Worm (Caenorhabditis elegans) whole organism, L1 larva: Measurements from ENCODE around the gene elt-7.

Experiments used
- C04F5.9 ChIP-seq: sonication (generic microtip); optimal IDR thresholded peaks from 2 replicates; lab custom pipeline; 2016; ENCODE audit warnings: missing genetic modification characterization, missing compliant biosample characterization
- C16A3.4 ChIP-seq: fragments of 150-350 bp; optimal IDR thresholded peaks from 2 replicates; lab custom pipeline; 2014; ENCODE audit warnings: missing biosample characterization, missing genetic modification characterization
- Y116A8C.19 ChIP-seq: sonication (generic microtip); optimal IDR thresholded peaks from 2 replicates; lab custom pipeline; 2016; ENCODE audit warnings: missing compliant biosample characterization, missing genetic modification characterization, borderline replicate concordance
- aha-1 ChIP-seq: fragments of 150-350 bp; optimal IDR thresholded peaks from 2 replicates; lab custom pipeline; 2014; ENCODE audit warnings: missing biosample characterization, missing genetic modification characterization
- aly-2 ChIP-seq: fragments of 150-350 bp; optimal IDR thresholded peaks from 2 replicates; lab custom pipeline; 2014; ENCODE audit warnings: missing biosample characterization, missing genetic modification characterization
- ama-1 ChIP-seq: fragments of 150-350 bp; optimal IDR thresholded peaks from 2 replicates; lab custom pipeline; 2014
- blmp-1 ChIP-seq: fragments of 150-350 bp; optimal IDR thresholded peaks from 2 replicates; lab custom pipeline; 2014; ENCODE audit warnings: missing biosample characterization, missing genetic modification characterization
- ceh-8 ChIP-seq: fragments of 200-800 bp; sonication (Bioruptor generic); optimal IDR thresholded peaks from 2 replicates; lab custom pipeline; 2018; ENCODE audit warnings: mild to moderate bottlenecking, missing genetic modification characterization, moderate library complexity, missing compliant biosample characterization
- ceh-82 ChIP-seq, 3 experiments: fragments of 150-350 bp in 1 of 3; sonication (generic microtip) in 2 of 3; optimal IDR thresholded peaks; 2 replicates each; lab custom pipeline; 2014 to 2017; ENCODE audit warnings: missing biosample characterization in 3 of 3, missing genetic modification characterization in 3 of 3
- ceh-88 ChIP-seq: fragments of 200-800 bp; sonication (Bioruptor generic); IDR thresholded peaks from 2 replicates; pipeline ENCODE4 v1.3.6; 2022; ENCODE audit warnings: missing genetic modification characterization, missing compliant biosample characterization
- ceh-90 ChIP-seq: sonication (generic microtip); optimal IDR thresholded peaks from 2 replicates; lab custom pipeline; 2016; ENCODE audit warnings: missing genetic modification characterization, missing compliant biosample characterization
- ces-1 ChIP-seq: fragments of 150-350 bp; optimal IDR thresholded peaks from 2 replicates; lab custom pipeline; 2014; ENCODE audit warnings: missing biosample characterization, missing genetic modification reagents, missing genetic modification characterization
- dsc-1 ChIP-seq: sonication (generic microtip); optimal IDR thresholded peaks from 2 replicates; lab custom pipeline; 2016; ENCODE audit warnings: mild to moderate bottlenecking, missing genetic modification characterization, missing compliant biosample characterization
- elt-2 ChIP-seq: sonication (generic microtip); optimal IDR thresholded peaks from 2 replicates; lab custom pipeline; 2016; ENCODE audit warnings: missing genetic modification characterization, mild to moderate bottlenecking, inconsistent platforms, missing compliant biosample characterization, missing genetic modification reagents
- fkh-4 ChIP-seq: sonication (generic microtip); optimal IDR thresholded peaks from 2 replicates; lab custom pipeline; 2016; ENCODE audit warnings: missing compliant biosample characterization, missing genetic modification characterization, borderline replicate concordance
- fkh-8 ChIP-seq: sonication (generic microtip); optimal IDR thresholded peaks from 2 replicates; lab custom pipeline; 2016; ENCODE audit warnings: mild to moderate bottlenecking, missing genetic modification characterization, missing compliant biosample characterization
- hlh-17 ChIP-seq: fragments of 200-800 bp; sonication (Bioruptor generic); optimal IDR thresholded peaks from 2 replicates; lab custom pipeline; 2018; ENCODE audit warnings: missing genetic modification characterization, mild to moderate bottlenecking, missing compliant biosample characterization, moderate library complexity, borderline replicate concordance
- hlh-4 ChIP-seq: sonication (generic microtip); optimal IDR thresholded peaks from 2 replicates; lab custom pipeline; 2016; ENCODE audit warnings: mild to moderate bottlenecking, missing genetic modification characterization, missing compliant biosample characterization
- hpl-2 ChIP-seq: fragments of 150-350 bp; optimal IDR thresholded peaks from 2 replicates; lab custom pipeline; 2014; ENCODE audit warnings: missing biosample characterization, missing genetic modification reagents, missing genetic modification characterization
- irx-1 ChIP-seq: sonication (generic microtip); optimal IDR thresholded peaks from 2 replicates; lab custom pipeline; 2016; ENCODE audit warnings: missing genetic modification characterization, missing compliant biosample characterization
- isw-1 ChIP-seq: fragments of 200-800 bp; sonication (Bioruptor generic); IDR thresholded peaks from 2 replicates; pipeline ENCODE4 v1.3.6; 2022; ENCODE audit warnings: missing genetic modification characterization, missing compliant biosample characterization
- jun-1 ChIP-seq: fragments of 150-350 bp; optimal IDR thresholded peaks from 2 replicates; lab custom pipeline; 2014; ENCODE audit warnings: missing biosample characterization, missing genetic modification reagents, missing genetic modification characterization
- lin-14 ChIP-seq: fragments of 200-800 bp; sonication (Bioruptor generic); optimal IDR thresholded peaks from 2 replicates; lab custom pipeline; 2018; ENCODE audit warnings: mild to moderate bottlenecking, missing genetic modification characterization, moderate library complexity, missing compliant biosample characterization
- lin-15B ChIP-seq: fragments of 150-350 bp; sonication (generic microtip); optimal IDR thresholded peaks from 3 replicates; lab custom pipeline; 2014; ENCODE audit warnings: missing biosample characterization, missing genetic modification characterization
- lin-35 ChIP-seq, 2 experiments: fragments of 150-350 bp; optimal IDR thresholded peaks; 2 replicates each; lab custom pipeline; 2014; ENCODE audit warnings: missing biosample characterization in 2 of 2, missing genetic modification characterization in 2 of 2, missing genetic modification reagents in 2 of 2
- lin-39 ChIP-seq: fragments of 150-350 bp; optimal IDR thresholded peaks from 2 replicates; lab custom pipeline; 2014; ENCODE audit warnings: missing biosample characterization, missing genetic modification reagents, missing genetic modification characterization
- lsy-2 ChIP-seq, 2 experiments: fragments of 150-350 bp; optimal IDR thresholded peaks; 2 replicates each; lab custom pipeline; 2014; ENCODE audit warnings: missing biosample characterization in 2 of 2, missing genetic modification characterization in 2 of 2
- mab-9 ChIP-seq: fragments of 200-800 bp; sonication (Bioruptor generic); IDR thresholded peaks from 2 replicates; pipeline ENCODE4 v1.3.6; 2022; ENCODE audit warnings: missing genetic modification reagents, missing genetic modification characterization, missing compliant biosample characterization
- mef-2 ChIP-seq: fragments of 150-350 bp; optimal IDR thresholded peaks from 2 replicates; lab custom pipeline; 2014; ENCODE audit warnings: missing biosample characterization, missing genetic modification characterization
- mep-1 ChIP-seq: fragments of 150-350 bp; optimal IDR thresholded peaks from 2 replicates; lab custom pipeline; 2014; ENCODE audit warnings: missing biosample characterization, missing genetic modification characterization
- nhr-11 ChIP-seq: fragments of 150-350 bp; optimal IDR thresholded peaks from 2 replicates; lab custom pipeline; 2014; ENCODE audit warnings: missing biosample characterization, missing genetic modification characterization
- nhr-12 ChIP-seq: sonication (generic microtip); optimal IDR thresholded peaks from 2 replicates; lab custom pipeline; 2017; ENCODE audit warnings: missing biosample characterization, missing genetic modification characterization
- nhr-19 ChIP-seq: fragments of 200-800 bp; sonication (Bioruptor generic); conservative IDR thresholded peaks from 2 replicates; pipeline ENCODE4 v1.3.6; 2022; ENCODE audit warnings: missing genetic modification characterization, missing compliant biosample characterization
- nhr-237 ChIP-seq: fragments of 150-350 bp; optimal IDR thresholded peaks from 2 replicates; lab custom pipeline; 2014; ENCODE audit warnings: missing biosample characterization, missing genetic modification characterization
- nhr-47 ChIP-seq: sonication (generic microtip); optimal IDR thresholded peaks from 2 replicates; lab custom pipeline; 2016; ENCODE audit warnings: mild to moderate bottlenecking, missing genetic modification characterization, moderate library complexity, missing compliant biosample characterization
- nhr-76 ChIP-seq: sonication (generic microtip); optimal IDR thresholded peaks from 2 replicates; lab custom pipeline; 2017; ENCODE audit warnings: missing biosample characterization, missing genetic modification characterization
- nhr-77 ChIP-seq: fragments of 150-350 bp; optimal IDR thresholded peaks from 2 replicates; lab custom pipeline; 2014; ENCODE audit warnings: missing biosample characterization, missing genetic modification characterization
- nhr-90 ChIP-seq: sonication (generic microtip); optimal IDR thresholded peaks from 2 replicates; lab custom pipeline; 2016; ENCODE audit warnings: mild to moderate bottlenecking, missing genetic modification characterization, missing compliant biosample characterization; ENCODE audit not compliant: poor library complexity
- pqm-1 ChIP-seq: sonication (generic microtip); optimal IDR thresholded peaks from 3 replicates; lab custom pipeline; 2017; ENCODE audit warnings: missing biosample characterization, missing genetic modification characterization
- skn-1 ChIP-seq: fragments of 150-350 bp; optimal IDR thresholded peaks from 2 replicates; lab custom pipeline; 2014; ENCODE audit warnings: missing biosample characterization, missing genetic modification characterization
- snpc-4 ChIP-seq: fragments of 150-350 bp; optimal IDR thresholded peaks from 2 replicates; lab custom pipeline; 2014; ENCODE audit warnings: missing biosample characterization, missing genetic modification characterization
- swsn-7 ChIP-seq: sonication (generic microtip); optimal IDR thresholded peaks from 2 replicates; lab custom pipeline; 2016; ENCODE audit warnings: missing genetic modification characterization, missing compliant biosample characterization
- tbx-2 ChIP-seq: sonication (generic microtip); optimal IDR thresholded peaks from 2 replicates; lab custom pipeline; 2016; ENCODE audit warnings: missing genetic modification characterization, missing compliant biosample characterization
- unc-62 ChIP-seq: fragments of 150-350 bp; optimal IDR thresholded peaks from 2 replicates; lab custom pipeline; 2014; ENCODE audit warnings: missing biosample characterization, missing genetic modification reagents, missing genetic modification characterization
- unc-98 ChIP-seq: fragments of 200-800 bp; sonication (Bioruptor generic); IDR thresholded peaks from 2 replicates; pipeline ENCODE4 v1.3.6; 2022; ENCODE audit warnings: missing genetic modification characterization, missing compliant biosample characterization
- vab-15 ChIP-seq: sonication (generic microtip); optimal IDR thresholded peaks from 2 replicates; lab custom pipeline; 2017; ENCODE audit warnings: missing genotype, mild to moderate bottlenecking, missing genetic modification characterization, missing compliant biosample characterization
- xbp-1 ChIP-seq: sonication (generic microtip); optimal IDR thresholded peaks from 2 replicates; lab custom pipeline; 2016; ENCODE audit warnings: missing genetic modification characterization, missing compliant biosample characterization
- ztf-11 ChIP-seq, 2 experiments: sonication (generic microtip); optimal IDR thresholded peaks; 2 replicates each; lab custom pipeline; 2016 to 2017; ENCODE audit warnings: missing genetic modification characterization in 2 of 2, missing biosample characterization in 1 of 2, missing compliant biosample characterization in 1 of 2

elt-7 gene

ce11 chrV:4730075-4730474 lies 40.4 kb upstream of the elt-7 start, which contains the start of gene tig-2 (continued):
- TF ChIP-seq ceh-90 (tag; lab: Kevin White, UChicago) (no peak), hpl-2 (GFP tag; lab: Kevin White, UChicago) (no peak), C16A3.4 (tag; lab: Kevin White, UChicago) (no peak), elt-2 (tag; lab: Kevin White, UChicago) (no peak), C04F5.9 (no peak), nhr-12 (tag; lab: Kevin White, UChicago) (no peak), unc-62 (GFP tag; lab: Kevin White, UChicago) (no peak), ceh-8 (GFP tag; lab: Kevin White, UChicago) (no peak), nhr-11 (tag; lab: Kevin White, UChicago) (no peak), lin-39 (tag; lab: Kevin White, UChicago) (no peak), skn-1 (tag; lab: Kevin White, UChicago) (no peak), lin-35 (GFP tag; optimal IDR thresholded peaks at IDR 0.05; lab: Kevin White, UChicago) (peak; percentile 2 to 18), swsn-7 (tag; lab: Kevin White, UChicago) (peak; percentile 11)

DNA sequence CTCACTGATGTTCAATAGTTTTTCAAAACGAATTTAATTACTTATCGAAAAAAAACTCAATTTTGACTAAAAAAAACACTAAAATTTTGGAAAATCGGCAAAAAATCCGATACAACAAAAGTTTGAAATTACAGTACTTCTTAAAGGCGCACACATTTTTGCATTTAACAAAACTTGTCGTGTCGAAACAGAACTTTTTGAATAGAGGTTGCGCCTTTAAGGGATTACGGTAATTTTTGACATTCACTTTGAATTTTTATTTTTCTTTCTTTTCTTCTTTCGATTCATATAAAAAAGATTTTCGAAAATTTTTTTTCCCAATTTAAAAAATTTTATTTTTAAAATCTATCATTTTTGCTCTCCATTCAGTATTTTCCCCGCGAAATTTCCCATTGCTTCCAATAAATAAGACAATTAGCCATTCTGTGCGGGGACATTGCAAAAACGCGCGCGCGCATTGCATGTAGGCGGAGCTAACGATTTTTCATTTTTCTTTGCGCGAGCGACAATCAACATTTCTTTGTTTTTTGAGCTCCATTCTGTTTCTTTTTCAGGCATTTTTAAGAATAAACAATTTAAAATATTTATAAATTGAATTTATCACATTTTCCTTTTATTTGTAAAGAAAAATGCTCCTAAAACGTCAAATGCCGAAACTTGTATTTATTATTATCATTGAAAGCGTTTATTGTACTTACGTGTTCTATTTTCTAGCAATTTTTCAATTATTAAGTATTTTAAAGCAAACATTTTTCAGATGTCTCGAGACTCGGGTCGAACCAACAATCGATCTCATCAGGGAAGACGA lies 39.1 kb upstream of the elt-7 start, which contains the start of gene F39G3.3:
Gene F39G3.3, plus strand, starts transcription at position 758 of the 808 bp plus-strand sequence.
- no peak for TF ChIP-seq nhr-77 (tag; lab: Kevin White, UChicago)
- TF ChIP-seq C04F5.9, result no peak
- TF ChIP-seq nhr-12 (tag; lab: Kevin White, UChicago), result no peak
- no peak for TF ChIP-seq snpc-4 (tag; lab: Kevin White, UChicago)
- peak; percentile 46 for TF ChIP-seq blmp-1 (tag; lab: Kevin White, UChicago)
- no peak for TF ChIP-seq nhr-11 (tag; lab: Kevin White, UChicago)
- no peak for TF ChIP-seq ceh-90 (tag; lab: Kevin White, UChicago)
- no peak for TF ChIP-seq Y116A8C.19 (tag; lab: Kevin White, UChicago)
- TF ChIP-seq ztf-11 (tag; optimal IDR thresholded peaks at IDR 0.05; lab: Kevin White, UChicago), result peak in 1 of 2 experiments; percentile 7
- peak; percentile 68 for TF ChIP-seq mep-1
- TF ChIP-seq lin-39 (tag; lab: Kevin White, UChicago), result peak; percentile 81
- peak; percentile 58 to 63 for TF ChIP-seq lsy-2 (tag; optimal IDR thresholded peaks at IDR 0.05; lab: Kevin White, UChicago)
- no peak for TF ChIP-seq mab-9
- TF ChIP-seq lin-35 (GFP tag; optimal IDR thresholded peaks at IDR 0.05; lab: Kevin White, UChicago), result peak; percentile 24 to 49
- no peak for TF ChIP-seq lin-15B (tag; lab: Kevin White, UChicago)
- TF ChIP-seq mef-2 (tag; lab: Kevin White, UChicago), result no peak
- peak; percentile 6; the same call in 1 of the 2 replicates for TF ChIP-seq isw-1 (GFP tag; lab: Robert Waterston, UW)
- TF ChIP-seq aly-2 (tag; lab: Kevin White, UChicago), result no peak
- peak; percentile 36 for TF ChIP-seq vab-15
- TF ChIP-seq nhr-19 (GFP tag; lab: Robert Waterston, UW), result peak; percentile 54
- no peak for TF ChIP-seq nhr-237
- TF ChIP-seq unc-98 (GFP tag; lab: Robert Waterston, UW), result no peak
- no peak for TF ChIP-seq nhr-76
- TF ChIP-seq dsc-1 (tag; lab: Kevin White, UChicago), result peak; percentile 73
- TF ChIP-seq hlh-17 (GFP tag; lab: Kevin White, UChicago), result no peak
- TF ChIP-seq fkh-4 (tag; lab: Kevin White, UChicago), result peak; percentile 9
- no peak for TF ChIP-seq ces-1 (GFP tag; lab: Kevin White, UChicago)
- TF ChIP-seq swsn-7 (tag; lab: Kevin White, UChicago), result peak; percentile 66
- TF ChIP-seq irx-1 (tag; lab: Kevin White, UChicago), result peak; percentile 42
- TF ChIP-seq elt-2 (tag; lab: Kevin White, UChicago), result peak; percentile 30
- TF ChIP-seq fkh-8 (tag; lab: Kevin White, UChicago), result no peak
- no peak for TF ChIP-seq ceh-8 (GFP tag; lab: Kevin White, UChicago)
- TF ChIP-seq tbx-2 (tag; lab: Kevin White, UChicago), result peak; percentile 48
- no peak for TF ChIP-seq pqm-1 (tag; lab: Kevin White, UChicago)
- peak; percentile 52 for TF ChIP-seq C16A3.4 (tag; lab: Kevin White, UChicago)
- peak; percentile 69 for TF ChIP-seq nhr-90 (tag; lab: Kevin White, UChicago)
- TF ChIP-seq aha-1 (tag; lab: Kevin White, UChicago), result no peak
- TF ChIP-seq xbp-1 (tag; lab: Kevin White, UChicago), result peak; percentile 58
- no peak for TF ChIP-seq ceh-88 (GFP tag; lab: Robert Waterston, UW)
- TF ChIP-seq hlh-4 (tag; lab: Kevin White, UChicago), result no peak
- TF ChIP-seq nhr-47, result peak; percentile 65
- TF ChIP-seq jun-1 (tag; lab: Kevin White, UChicago), result no peak
- no peak for TF ChIP-seq ama-1 (lab: Kevin White, UChicago)
- peak; percentile 50 for TF ChIP-seq lin-14
- peak; percentile 36 to 55 (median 43) for TF ChIP-seq ceh-82 (tag; optimal IDR thresholded peaks at IDR 0.05; lab: Kevin White, UChicago)
